Worm (Caenorhabditis elegans): ENCODE data around the gene C01G10.7.

DNA sequence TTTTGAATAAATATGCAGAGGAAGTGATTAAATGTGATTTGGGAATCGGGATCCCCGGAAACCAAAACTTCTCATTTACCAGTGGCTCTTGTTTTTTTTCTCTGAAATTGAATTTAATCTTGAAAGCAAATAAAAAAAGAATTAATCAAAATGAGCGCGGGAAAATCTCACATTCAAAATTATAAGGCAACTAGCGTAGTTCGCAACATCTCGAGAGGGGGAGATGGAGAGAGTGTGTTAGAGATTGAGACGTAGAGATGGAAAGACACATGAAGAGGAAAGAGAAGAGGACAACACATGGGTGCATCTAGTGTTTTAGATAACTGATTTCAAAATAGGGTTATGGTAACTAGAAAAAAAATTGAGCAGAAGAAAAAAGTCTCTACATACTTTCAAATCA is 37.4 kb upstream of the C01G10.7 start, which contains the start of gene sdc-3:
- TF ChIP-seq F16B12.6 (tag; optimal IDR thresholded peaks at IDR 0.05) = no peak
- TF ChIP-seq aha-1 (tag; optimal IDR thresholded peaks at IDR 0.05) = no peak
- no peak for TF ChIP-seq nhr-77 (tag; optimal IDR thresholded peaks at IDR 0.05)
- TF ChIP-seq ztf-11 (tag; optimal IDR thresholded peaks at IDR 0.05) = no peak
- no peak for TF ChIP-seq nhr-47 (tag; optimal IDR thresholded peaks at IDR 0.05)
- TF ChIP-seq C16A3.4 (tag; optimal IDR thresholded peaks at IDR 0.05) = no peak
- no peak for TF ChIP-seq unc-130 (tag; optimal IDR thresholded peaks at IDR 0.05)
- TF ChIP-seq nhr-28 (tag; optimal IDR thresholded peaks at IDR 0.05) = no peak
- TF ChIP-seq mdl-1 (tag; optimal IDR thresholded peaks at IDR 0.05) = no peak
- TF ChIP-seq C34B4.2 (tag; optimal IDR thresholded peaks at IDR 0.05) = no peak
- no peak for TF ChIP-seq pqm-1 (tag; optimal IDR thresholded peaks at IDR 0.05)
- no peak for TF ChIP-seq ama-1 (optimal IDR thresholded peaks at IDR 0.05)
- TF ChIP-seq lin-13 (GFP tag; optimal IDR thresholded peaks at IDR 0.05) = no peak
- no peak for TF ChIP-seq elt-3 (tag; optimal IDR thresholded peaks at IDR 0.05)

Measured in whole organism, L1 larva.